Fruit fly (Drosophila melanogaster) whole organism, prepupa: ENCODE data around the gene inaF-B.
A peak's percentile ranks its signal among the peaks of the same experiment; 100 is the strongest.

ENCODE experiments used
- CG1621 ChIP-seq: fragments of 200-800 bp; sonication (Bioruptor generic); optimal IDR thresholded peaks from 3 replicates; lab custom pipeline; 2018; ENCODE audit warnings: missing biosample characterization, mild to moderate bottlenecking, missing genetic modification characterization
- CG31627 ChIP-seq: fragments of 200-800 bp; sonication (Bioruptor generic); optimal IDR thresholded peaks from 3 replicates; lab custom pipeline; 2016; ENCODE audit warnings: missing biosample characterization, missing genetic modification characterization
- CG34406 ChIP-seq: fragments of 200-800 bp; sonication (Bioruptor generic); optimal IDR thresholded peaks from 3 replicates; lab custom pipeline; 2016; ENCODE audit warnings: missing biosample characterization, missing genetic modification characterization
- CG3919 ChIP-seq: fragments of 200-800 bp; sonication (Bioruptor generic); optimal IDR thresholded peaks from 3 replicates; lab custom pipeline; 2016; ENCODE audit warnings: missing biosample characterization, missing genetic modification characterization
- CG4318 ChIP-seq: fragments of 200-800 bp; sonication (Bioruptor generic); optimal IDR thresholded peaks from 3 replicates; lab custom pipeline; 2017; ENCODE audit warnings: missing biosample characterization, mild to moderate bottlenecking, missing genetic modification characterization
- CG6792 ChIP-seq: fragments of 200-800 bp; sonication (Bioruptor generic); optimal IDR thresholded peaks from 3 replicates; lab custom pipeline; 2016; ENCODE audit warnings: missing biosample characterization, missing genetic modification characterization
- CG6808 ChIP-seq: fragments of 200-800 bp; sonication (Bioruptor generic); optimal IDR thresholded peaks from 3 replicates; lab custom pipeline; 2017; ENCODE audit warnings: missing biosample characterization, missing genetic modification characterization, mild to moderate bottlenecking, moderate library complexity, missing genetic modification reagents
- CG8319 ChIP-seq: fragments of 200-800 bp; sonication (Bioruptor generic); optimal IDR thresholded peaks from 3 replicates; lab custom pipeline; 2016; ENCODE audit warnings: missing biosample characterization, missing genetic modification characterization
- CG8632 ChIP-seq: fragments of 200-800 bp; sonication (Bioruptor generic); optimal IDR thresholded peaks from 3 replicates; lab custom pipeline; 2016; ENCODE audit warnings: missing biosample characterization, missing genetic modification characterization
- Eip75B ChIP-seq: fragments of 200-800 bp; sonication (Bioruptor generic); optimal IDR thresholded peaks from 3 replicates; lab custom pipeline; 2016; ENCODE audit warnings: missing biosample characterization, missing genetic modification characterization
- Ets96B ChIP-seq: fragments of 200-800 bp; optimal IDR thresholded peaks from 2 replicates; lab custom pipeline; 2019; ENCODE audit warnings: missing biosample characterization, mild to moderate bottlenecking, missing genetic modification characterization, moderate library complexity
- Gug ChIP-seq: fragments of 200-800 bp; sonication (Bioruptor generic); IDR thresholded peaks from 2 replicates; pipeline ENCODE4 v1.3.6; 2022; ENCODE audit warnings: missing biosample characterization, missing genetic modification characterization
- Hr38 ChIP-seq: sonication (Bioruptor generic); optimal IDR thresholded peaks from 2 replicates; lab custom pipeline; 2016; ENCODE audit warnings: missing biosample characterization, missing genetic modification characterization
- Hr39 ChIP-seq: fragments of 200-800 bp; sonication (Bioruptor generic); optimal IDR thresholded peaks from 2 replicates; lab custom pipeline; 2016; ENCODE audit warnings: missing biosample characterization, missing genetic modification characterization
- Hr4 ChIP-seq: fragments of 200-800 bp; sonication (Bioruptor generic); optimal IDR thresholded peaks from 3 replicates; lab custom pipeline; 2016; ENCODE audit warnings: missing biosample characterization, missing genetic modification characterization
- OdsH ChIP-seq: fragments of 200-800 bp; sonication (Bioruptor generic); optimal IDR thresholded peaks from 3 replicates; lab custom pipeline; 2016; ENCODE audit warnings: missing biosample characterization, missing genetic modification characterization
- Smox ChIP-seq: fragments of 200-800 bp; sonication (Bioruptor generic); optimal IDR thresholded peaks from 3 replicates; lab custom pipeline; 2016; ENCODE audit warnings: missing biosample characterization, missing genetic modification characterization
- Sox14 ChIP-seq: fragments of 200-800 bp; sonication (Bioruptor generic); optimal IDR thresholded peaks from 3 replicates; lab custom pipeline; 2016; ENCODE audit warnings: missing biosample characterization, missing genetic modification characterization
- acj6 ChIP-seq: fragments of 200-800 bp; sonication (Bioruptor generic); optimal IDR thresholded peaks from 3 replicates; lab custom pipeline; 2016; ENCODE audit warnings: missing biosample characterization, missing genetic modification characterization
- cyc ChIP-seq: fragments of 200-800 bp; sonication (Bioruptor generic); optimal IDR thresholded peaks from 3 replicates; lab custom pipeline; 2016; ENCODE audit warnings: missing biosample characterization, missing genetic modification characterization
- dac ChIP-seq: fragments of 200-800 bp; sonication (Bioruptor generic); optimal IDR thresholded peaks from 2 replicates; lab custom pipeline; 2017; ENCODE audit warnings: missing biosample characterization, mild to moderate bottlenecking, missing genetic modification characterization
- dsx ChIP-seq: fragments of 200-800 bp; optimal IDR thresholded peaks from 3 replicates; lab custom pipeline; 2019; ENCODE audit warnings: missing biosample characterization, mild to moderate bottlenecking, missing genetic modification characterization, moderate library complexity; ENCODE audit not compliant: poor library complexity, severe bottlenecking
- eg ChIP-seq: fragments of 200-800 bp; sonication (Bioruptor generic); IDR thresholded peaks from 3 replicates; pipeline ENCODE4 v1.3.6; 2022; ENCODE audit warnings: missing biosample characterization, missing genetic modification characterization
- esn ChIP-seq: fragments of 200-800 bp; sonication (Bioruptor generic); optimal IDR thresholded peaks from 2 replicates; lab custom pipeline; 2016; ENCODE audit warnings: missing biosample characterization, mild to moderate bottlenecking, missing genetic modification characterization, moderate library complexity
- fkh ChIP-seq: fragments of 200-800 bp; sonication (Bioruptor generic); optimal IDR thresholded peaks from 3 replicates; lab custom pipeline; 2017; ENCODE audit warnings: missing biosample characterization, mild to moderate bottlenecking, missing genetic modification characterization, moderate library complexity
- pdm3 ChIP-seq: fragments of 200-800 bp; sonication (Bioruptor generic); optimal IDR thresholded peaks from 3 replicates; lab custom pipeline; 2016; ENCODE audit warnings: missing biosample characterization, missing genetic modification characterization
- spab ChIP-seq: fragments of 200-800 bp; sonication (Bioruptor generic); optimal IDR thresholded peaks from 2 replicates; lab custom pipeline; 2017; ENCODE audit warnings: missing biosample characterization, mild to moderate bottlenecking, missing genetic modification characterization, missing genetic modification reagents
- svp ChIP-seq: fragments of 200-800 bp; sonication (Bioruptor generic); peaks from one replicate; lab custom pipeline; 2016; ENCODE audit warnings: missing biosample characterization, missing genetic modification characterization
- topi ChIP-seq: fragments of 200-800 bp; sonication (Bioruptor generic); optimal IDR thresholded peaks from 3 replicates; lab custom pipeline; 2016; ENCODE audit warnings: missing biosample characterization, missing genetic modification characterization
- vri ChIP-seq: fragments of 200-800 bp; sonication (Bioruptor generic); optimal IDR thresholded peaks from 3 replicates; lab custom pipeline; 2016; ENCODE audit warnings: missing biosample characterization, mild to moderate bottlenecking, missing genetic modification characterization

The inaF-B gene

dm6 chrX:11678539-11679040, 54.0 kb downstream of the inaF-B start, which contains the start of the genes Vlet and bif (continued):
- TF ChIP-seq Hr38 (no peak), CG34406 (GFP tag; lab: Kevin White, UChicago) (peak; percentile 57), Sox14 (GFP tag; lab: Kevin White, UChicago) (peak; percentile 47), spab (GFP tag; lab: Kevin White, UChicago) (peak; percentile 10), vri (GFP tag; lab: Kevin White, UChicago) (no peak), dac (GFP tag; lab: Kevin White, UChicago) (peak; percentile 37), CG31627 (GFP tag; lab: Kevin White, UChicago) (peak; percentile 60), CG4318 (GFP tag; lab: Kevin White, UChicago) (peak; percentile 48), svp (GFP tag; lab: Kevin White, UChicago) (peak; percentile 81), Smox (GFP tag; lab: Kevin White, UChicago) (no peak), Gug (GFP tag; lab: Robert Waterston, UW) (peak; percentile 52; the same call in 1 of the 2 replicates), CG1621 (no peak), Hr39 (GFP tag; lab: Kevin White, UChicago) (peak; percentile 63), CG8319 (GFP tag; lab: Kevin White, UChicago) (peak; percentile 48), pdm3 (no peak), CG6792 (peak; percentile 47), esn (GFP tag; lab: Kevin White, UChicago) (peak; percentile 45), CG3919 (peak; percentile 61), Ets96B (tag; lab: Kevin White, UChicago) (peak; percentile 31), dsx (peak; percentile 27), Eip75B (no peak), topi (peak; percentile 49), fkh (GFP tag; lab: Kevin White, UChicago) (peak; percentile 45), Hr4 (GFP tag; lab: Kevin White, UChicago) (no peak), eg (GFP tag; lab: Robert Waterston, UW) (peak; percentile 52; the same call in 1 of the 3 replicates), CG6808 (GFP tag; lab: Kevin White, UChicago) (peak; percentile 65), OdsH (GFP tag; lab: Kevin White, UChicago) (peak; percentile 66), acj6 (peak; percentile 63), cyc (peak; percentile 38), CG8632 (GFP tag; lab: Kevin White, UChicago) (peak; percentile 38)
